Fruit fly (Drosophila melanogaster): ENCODE measurements around the gene CG1387.

The CG1387 gene

DNA sequence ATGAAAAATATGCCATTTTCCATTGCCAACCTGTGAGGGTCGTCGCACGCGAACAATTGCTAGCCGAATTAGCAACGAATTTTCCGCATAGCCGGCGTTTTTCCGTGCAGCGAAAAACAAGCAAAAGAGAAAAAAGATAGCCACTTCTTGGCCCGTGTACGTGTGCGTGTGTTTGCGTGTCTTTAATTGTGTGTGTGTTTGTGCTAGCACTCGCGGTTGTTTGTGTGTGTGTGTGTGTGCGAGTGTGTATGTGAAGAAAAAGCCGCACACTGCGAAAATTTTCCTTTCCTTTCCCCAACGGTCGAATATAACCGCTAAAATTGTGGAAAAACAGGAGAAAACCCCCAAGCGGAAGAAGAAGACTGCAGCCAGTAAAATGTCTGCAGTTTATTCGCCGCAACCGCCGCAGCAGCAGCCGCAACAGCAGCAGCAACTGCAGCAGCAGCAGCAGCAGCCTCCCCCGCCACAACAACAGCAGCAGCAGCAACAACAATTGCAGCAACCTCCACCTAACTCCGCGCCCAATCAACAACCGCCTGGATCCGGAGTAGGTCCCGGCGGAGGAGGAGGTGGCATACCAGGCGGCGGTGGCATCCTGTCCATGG, 13.5 kb downstream of the CG1387 start:
- TF ChIP-seq bab2 (GFP tag; optimal IDR thresholded peaks at IDR 0.05) (no peak), ttk (GFP tag; IDR thresholded peaks at IDR 0.05) (no peak), hkb (optimal IDR thresholded peaks at IDR 0.05) (no peak), hkb (GFP tag; IDR thresholded peaks at IDR 0.05) (no peak), usp (GFP tag; optimal IDR thresholded peaks at IDR 0.05) (no peak), ci (GFP tag; IDR thresholded peaks at IDR 0.05) (no peak), CG12659 (GFP tag; optimal IDR thresholded peaks at IDR 0.05) (no peak), trh (GFP tag; optimal IDR thresholded peaks at IDR 0.05) (no peak), peb (GFP tag; IDR thresholded peaks at IDR 0.05) (no peak), HLH3B (GFP tag; IDR thresholded peaks at IDR 0.05) (no peak), Deaf1 (tag; optimal IDR thresholded peaks at IDR 0.05) (no peak), nmo (GFP tag; optimal IDR thresholded peaks at IDR 0.05) (no peak), MESR4 (GFP tag; optimal IDR thresholded peaks at IDR 0.05) (peak; percentile 49), CG18619 (GFP tag; optimal IDR thresholded peaks at IDR 0.05) (no peak), tup (GFP tag; optimal IDR thresholded peaks at IDR 0.05) (no peak), wdn (GFP tag; IDR thresholded peaks at IDR 0.05) (no peak), CG12219 (GFP tag; optimal IDR thresholded peaks at IDR 0.05) (no peak), CG2875 (GFP tag; optimal IDR thresholded peaks at IDR 0.05) (no peak), Bteb2 (GFP tag; optimal IDR thresholded peaks at IDR 0.05) (no peak), chif (GFP tag; optimal IDR thresholded peaks at IDR 0.05) (no peak), CG4328 (GFP tag; optimal IDR thresholded peaks at IDR 0.05) (no peak), Adf1 (GFP tag; IDR thresholded peaks at IDR 0.05) (no peak), Stat92E (GFP tag; optimal IDR thresholded peaks at IDR 0.05) (no peak), oc (tag; optimal IDR thresholded peaks at IDR 0.05) (no peak), H2.0 (GFP tag; IDR thresholded peaks at IDR 0.05) (no peak), C15 (GFP tag; IDR thresholded peaks at IDR 0.05) (no peak), Atf-2 (GFP tag; optimal IDR thresholded peaks at IDR 0.05) (no peak), MBD-R2 (GFP tag; IDR thresholded peaks at IDR 0.05) (no peak), CG6272 (GFP tag; IDR thresholded peaks at IDR 0.05) (no peak), D19A (tag; optimal IDR thresholded peaks at IDR 0.05) (no peak), CG1602 (GFP tag; optimal IDR thresholded peaks at IDR 0.05) (no peak), Hmr (GFP tag; optimal IDR thresholded peaks at IDR 0.05) (no peak), CG17186 (GFP tag; optimal IDR thresholded peaks at IDR 0.05) (no peak), CG17385 (GFP tag; optimal IDR thresholded peaks at IDR 0.05) (peak; percentile 6), CG10366 (GFP tag; IDR thresholded peaks at IDR 0.05) (no peak), CG9437 (GFP tag; optimal IDR thresholded peaks at IDR 0.05) (no peak), HLHmδ (GFP tag; optimal IDR thresholded peaks at IDR 0.05) (no peak), CG13287 (GFP tag; IDR thresholded peaks at IDR 0.05; ENCODE audit: partially characterized antibody) (no peak), bowl (GFP tag; IDR thresholded peaks at IDR 0.05) (no peak), vnd (GFP tag; IDR thresholded peaks at IDR 0.05; ENCODE audit: partially characterized antibody) (no peak), CG15696 (tag; optimal IDR thresholded peaks at IDR 0.05) (no peak), abd-A (tag; optimal IDR thresholded peaks at IDR 0.05) (no peak), sd (tag; optimal IDR thresholded peaks at IDR 0.05) (no peak), CG4820 (GFP tag; optimal IDR thresholded peaks at IDR 0.05) (no peak), chinmo (GFP tag; IDR thresholded peaks at IDR 0.05; ENCODE audit: partially characterized antibody) (no peak), CG43689 (GFP tag; IDR thresholded peaks at IDR 0.05) (no peak), Jarid2 (GFP tag; optimal IDR thresholded peaks at IDR 0.05) (no peak), cg (GFP tag; optimal IDR thresholded peaks at IDR 0.05) (peak; percentile 97), toy (GFP tag; IDR thresholded peaks at IDR 0.05) (no peak), CG15479 (GFP tag; optimal IDR thresholded peaks at IDR 0.05) (peak; percentile 1), Dip3 (GFP tag; optimal IDR thresholded peaks at IDR 0.05) (no peak)
